Worm (Caenorhabditis elegans) whole organism, L2 larva: ENCODE data around the gene hmg-11.

Source experiments
- C34F6.9 ChIP-seq: fragments of 150-350 bp; optimal IDR thresholded peaks from 2 replicates; lab custom pipeline; 2014; ENCODE audit warnings: missing biosample characterization, missing genetic modification characterization
- F13H6.1 ChIP-seq: sonication (generic microtip); optimal IDR thresholded peaks from 2 replicates; lab custom pipeline; 2016; ENCODE audit warnings: missing genetic modification characterization, missing compliant biosample characterization
- R02D3.7 ChIP-seq: fragments of 150-350 bp; optimal IDR thresholded peaks from 2 replicates; lab custom pipeline; 2014; ENCODE audit warnings: missing biosample characterization, missing genetic modification characterization
- Y55F3AM.14 ChIP-seq: fragments of 200-800 bp; sonication (Bioruptor generic); optimal IDR thresholded peaks from 2 replicates; lab custom pipeline; 2018; ENCODE audit warnings: mild to moderate bottlenecking, missing genetic modification characterization, missing compliant biosample characterization
- ZK546.5 ChIP-seq: sonication (generic microtip); optimal IDR thresholded peaks from 2 replicates; lab custom pipeline; 2017; ENCODE audit warnings: missing biosample characterization, missing genetic modification characterization
- ama-1 ChIP-seq: fragments of 150-350 bp; optimal IDR thresholded peaks from 2 replicates; lab custom pipeline; 2018; ENCODE audit warnings: inconsistent platforms
- blmp-1 ChIP-seq: sonication (generic microtip); optimal IDR thresholded peaks from 2 replicates; lab custom pipeline; 2017; ENCODE audit warnings: missing genetic modification characterization, mild to moderate bottlenecking, missing compliant biosample characterization, antibody characterized with exemption, moderate library complexity; ENCODE audit not compliant: insufficient read depth
- crh-2 ChIP-seq: sonication (generic microtip); optimal IDR thresholded peaks from 2 replicates; lab custom pipeline; 2017; ENCODE audit warnings: missing biosample characterization, missing genetic modification characterization
- egl-27 ChIP-seq: sonication (generic microtip); optimal IDR thresholded peaks from 3 replicates; lab custom pipeline; 2017; ENCODE audit warnings: missing biosample characterization, missing genetic modification reagents, missing genetic modification characterization
- elt-1 ChIP-seq: fragments of 150-350 bp; optimal IDR thresholded peaks from 2 replicates; lab custom pipeline; 2014; ENCODE audit warnings: missing biosample characterization, missing genetic modification characterization
- elt-3 ChIP-seq: sonication (generic microtip); optimal IDR thresholded peaks from 2 replicates; lab custom pipeline; 2017; ENCODE audit warnings: missing biosample characterization, missing genetic modification characterization
- fos-1 ChIP-seq: fragments of 150-350 bp; optimal IDR thresholded peaks from 2 replicates; lab custom pipeline; 2014; ENCODE audit warnings: missing biosample characterization, missing genetic modification characterization
- gmeb-1 ChIP-seq: fragments of 150-350 bp; optimal IDR thresholded peaks from 2 replicates; lab custom pipeline; 2014; ENCODE audit warnings: missing biosample characterization, missing genetic modification characterization
- lin-11 ChIP-seq: fragments of 150-350 bp; sonication (generic microtip); optimal IDR thresholded peaks from 2 replicates; lab custom pipeline; 2014; ENCODE audit warnings: missing biosample characterization, missing genetic modification characterization, inconsistent platforms, mixed read lengths
- lin-13 ChIP-seq: fragments of 150-350 bp; optimal IDR thresholded peaks from 2 replicates; lab custom pipeline; 2014; ENCODE audit warnings: missing biosample characterization, missing genetic modification reagents, missing genetic modification characterization
- lsy-2 ChIP-seq, 2 experiments: fragments of 150-350 bp in 1 of 2; sonication (generic microtip) in 1 of 2; optimal IDR thresholded peaks; 2 replicates each; lab custom pipeline; 2014 to 2017; ENCODE audit warnings: missing biosample characterization in 2 of 2, missing genetic modification characterization in 2 of 2
- mab-5 ChIP-seq: fragments of 150-350 bp; optimal IDR thresholded peaks from 2 replicates; lab custom pipeline; 2014; ENCODE audit warnings: missing biosample characterization, missing genetic modification characterization
- mdl-1 ChIP-seq, 2 experiments: fragments of 150-350 bp in 1 of 2; sonication (generic microtip) in 1 of 2; optimal IDR thresholded peaks; 2 replicates each; lab custom pipeline; 2017; ENCODE audit warnings: missing biosample characterization in 2 of 2, missing genetic modification characterization in 2 of 2
- nhr-129 ChIP-seq: fragments of 150-350 bp; optimal IDR thresholded peaks from 2 replicates; lab custom pipeline; 2014; ENCODE audit warnings: missing biosample characterization, missing genetic modification characterization
- nhr-21 ChIP-seq: fragments of 150-350 bp; optimal IDR thresholded peaks from 2 replicates; lab custom pipeline; 2014; ENCODE audit warnings: missing biosample characterization, missing genetic modification characterization
- nhr-25 ChIP-seq: fragments of 150-350 bp; sonication (generic microtip); optimal IDR thresholded peaks from 3 replicates; lab custom pipeline; 2014; ENCODE audit warnings: missing biosample characterization, missing genetic modification characterization
- peb-1 ChIP-seq: fragments of 150-350 bp; optimal IDR thresholded peaks from 2 replicates; lab custom pipeline; 2014; ENCODE audit warnings: missing biosample characterization, missing genetic modification characterization
- skn-1 ChIP-seq: sonication (generic microtip); optimal IDR thresholded peaks from 2 replicates; lab custom pipeline; 2017; ENCODE audit warnings: missing biosample characterization, missing genetic modification characterization
- sma-3 ChIP-seq: sonication (generic microtip); optimal IDR thresholded peaks from 2 replicates; lab custom pipeline; 2016; ENCODE audit warnings: missing genetic modification reagents, missing genetic modification characterization, missing compliant biosample characterization
- sma-9 ChIP-seq, 2 experiments: fragments of 150-350 bp in 1 of 2; sonication (generic microtip) in 1 of 2; optimal IDR thresholded peaks; 2 replicates each; lab custom pipeline; 2014 to 2016; ENCODE audit warnings: missing genetic modification characterization in 2 of 2, mild to moderate bottlenecking in 1 of 2, missing biosample characterization in 1 of 2, missing compliant biosample characterization in 1 of 2, missing genetic modification reagents in 1 of 2, moderate library complexity in 1 of 2
- unc-55 ChIP-seq: fragments of 150-350 bp; sonication (generic microtip); optimal IDR thresholded peaks from 3 replicates; lab custom pipeline; 2014; ENCODE audit warnings: missing biosample characterization, missing genetic modification reagents, missing genetic modification characterization
- unc-62 ChIP-seq: fragments of 150-350 bp; optimal IDR thresholded peaks from 2 replicates; lab custom pipeline; 2014; ENCODE audit warnings: missing biosample characterization, missing genetic modification reagents, missing genetic modification characterization
- ztf-1 ChIP-seq: fragments of 200-800 bp; sonication (Bioruptor generic); conservative IDR thresholded peaks from 2 replicates; pipeline ENCODE4 v1.3.6; 2022; ENCODE audit warnings: missing genetic modification characterization, missing compliant biosample characterization
- ztf-11 ChIP-seq: sonication (generic microtip); optimal IDR thresholded peaks from 2 replicates; lab custom pipeline; 2017; ENCODE audit warnings: missing biosample characterization, missing genetic modification characterization
- ztf-4 ChIP-seq: fragments of 150-350 bp; optimal IDR thresholded peaks from 2 replicates; lab custom pipeline; 2014; ENCODE audit warnings: missing biosample characterization, missing genetic modification characterization

Gene hmg-11

ce11 chrII:4706359-4706871 lies 33.5 kb downstream of the hmg-11 start, which contains the start of the genes F10G7.9 and tsn-1:
F10G7.9 (minus strand) TSS chrII:4706485.
tsn-1 (plus strand) TSS chrII:4706821.
- TF ChIP-seq crh-2 (tag; lab: Kevin White, UChicago) (peak; percentile 52), ZK546.5 (no peak), ztf-11 (tag; lab: Kevin White, UChicago) (no peak), mdl-1 (tag; optimal IDR thresholded peaks at IDR 0.05; lab: Kevin White, UChicago) (no peak), egl-27 (tag; lab: Kevin White, UChicago) (peak; percentile 23), skn-1 (tag; lab: Kevin White, UChicago) (no peak), sma-9 (GFP tag; optimal IDR thresholded peaks at IDR 0.05; lab: Kevin White, UChicago) (peak; percentile 22), sma-9 (tag; optimal IDR thresholded peaks at IDR 0.05; lab: Kevin White, UChicago) (no peak), C34F6.9 (tag; lab: Kevin White, UChicago) (peak; percentile 82), gmeb-1 (peak; percentile 69), R02D3.7 (tag; lab: Kevin White, UChicago) (no peak), ztf-1 (GFP tag; lab: Robert Waterston, UW) (no peak), fos-1 (tag; lab: Kevin White, UChicago) (peak; percentile 69), elt-3 (tag; lab: Kevin White, UChicago) (no peak), lin-11 (tag; lab: Kevin White, UChicago) (peak; percentile 45), nhr-25 (peak; percentile 41), nhr-21 (peak; percentile 7), mab-5 (tag; lab: Kevin White, UChicago) (no peak), lin-13 (GFP tag; lab: Kevin White, UChicago) (no peak), nhr-129 (tag; lab: Kevin White, UChicago) (peak; percentile 29), ama-1 (lab: Kevin White, UChicago) (peak; percentile 25), F13H6.1 (tag; lab: Kevin White, UChicago) (peak; percentile 35), unc-62 (no peak), sma-3 (GFP tag; lab: Kevin White, UChicago) (peak; percentile 47), Y55F3AM.14 (GFP tag; lab: Kevin White, UChicago) (no peak), unc-55 (GFP tag; lab: Kevin White, UChicago) (peak; percentile 67), lsy-2 (tag; optimal IDR thresholded peaks at IDR 0.05; lab: Kevin White, UChicago) (peak; percentile 86 to 97), peb-1 (tag; lab: Kevin White, UChicago) (no peak)

ce11 chrII:4710120-4710519 lies 37.2 kb downstream of the hmg-11 start, which contains the start of gene tag-151:
tag-151 (plus strand) TSS chrII:4710277.
- TF ChIP-seq nhr-25, result peak; percentile 3
- TF ChIP-seq sma-3 (GFP tag; lab: Kevin White, UChicago), result no peak
- TF ChIP-seq lsy-2 (tag; optimal IDR thresholded peaks at IDR 0.05; lab: Kevin White, UChicago), result peak in 1 of 2 experiments; percentile 8
- no peak for TF ChIP-seq egl-27 (tag; lab: Kevin White, UChicago)
- TF ChIP-seq elt-1 (tag; lab: Kevin White, UChicago), result no peak
- TF ChIP-seq, all 48 proteins: peak for 2

ce11 chrII:4710813-4711212 lies 37.9 kb downstream of the hmg-11 start:
- TF ChIP-seq elt-1 (tag; lab: Kevin White, UChicago), result no peak
- TF ChIP-seq blmp-1 (tag; lab: Kevin White, UChicago), result no peak
- TF ChIP-seq ztf-4, result no peak

- no peak for TF ChIP-seq lin-11 (tag; lab: Kevin White, UChicago)
- TF ChIP-seq nhr-129 (tag; lab: Kevin White, UChicago), result peak; percentile 17
- peak; percentile 66 for TF ChIP-seq fos-1 (tag; lab: Kevin White, UChicago)
- TF ChIP-seq F13H6.1 (tag; lab: Kevin White, UChicago), result peak; percentile 29
- peak; percentile 15 for TF ChIP-seq crh-2 (tag; lab: Kevin White, UChicago)
These were observed 42.8 kb downstream of the hmg-11 start, which contains the start of gene F41C3.8 for ce11 chrII:4715676-4716075. F41C3.8 (plus strand) TSS chrII:4716046.
